Fruit fly (Drosophila melanogaster) whole organism, embryonic: Measurements from ENCODE around the gene Mgat4a.

Experiments
- Atf3 ChIP-seq: fragments of 200-800 bp; sonication (Bioruptor generic); optimal IDR thresholded peaks from 3 replicates; lab custom pipeline; 2016; ENCODE audit warnings: missing biosample characterization, missing genetic modification characterization
- Awh ChIP-seq: fragments of 200-800 bp; sonication (Bioruptor generic); IDR thresholded peaks from 2 replicates; pipeline ENCODE4, ENCODE4 v1.3.6; 2022; ENCODE audit warnings: missing biosample characterization, missing genetic modification characterization
- Bgb ChIP-seq: fragments of 200-800 bp; sonication (Bioruptor generic); IDR thresholded peaks from 2 replicates; pipeline ENCODE4 v1.3.6; 2022; ENCODE audit warnings: missing biosample characterization, missing genetic modification characterization; ENCODE audit not compliant: partially characterized antibody
- CG12744 ChIP-seq: fragments of 200-800 bp; sonication (Bioruptor generic); optimal IDR thresholded peaks from 2 replicates; lab custom pipeline; 2016; ENCODE audit warnings: missing biosample characterization, missing genetic modification characterization
- CG14860 ChIP-seq: fragments of 200-800 bp; sonication (Bioruptor generic); IDR thresholded peaks from 3 replicates; pipeline ENCODE4 v1.3.6; 2022; ENCODE audit warnings: missing biosample characterization, missing genetic modification characterization; ENCODE audit not compliant: partially characterized antibody
- CG15696 ChIP-seq: fragments of 200-800 bp; sonication (Bioruptor generic); optimal IDR thresholded peaks from 2 replicates; lab custom pipeline; 2019; ENCODE audit warnings: missing biosample characterization, mild to moderate bottlenecking, missing genetic modification characterization, moderate library complexity
- CG16815 ChIP-seq: fragments of 200-800 bp; sonication (Bioruptor generic); optimal IDR thresholded peaks from 3 replicates; lab custom pipeline; 2017; ENCODE audit warnings: missing biosample characterization, mild to moderate bottlenecking, missing genetic modification characterization
- CG17612 ChIP-seq: fragments of 200-800 bp; sonication (Bioruptor generic); IDR thresholded peaks from 2 replicates; pipeline ENCODE4 v1.3.6; 2022; ENCODE audit warnings: missing biosample characterization, missing genetic modification characterization
- CG17912 ChIP-seq: fragments of 200-800 bp; sonication (Bioruptor generic); optimal IDR thresholded peaks from 2 replicates; lab custom pipeline; 2018; ENCODE audit warnings: missing biosample characterization, mild to moderate bottlenecking, missing genetic modification characterization
- CG1832 ChIP-seq: fragments of 200-800 bp; sonication (Bioruptor generic); optimal IDR thresholded peaks from 2 replicates; lab custom pipeline; 2017; ENCODE audit warnings: missing biosample characterization, mild to moderate bottlenecking, missing genetic modification characterization, inconsistent platforms
- CG2889 ChIP-seq: fragments of 200-800 bp; sonication (Bioruptor generic); IDR thresholded peaks from 3 replicates; pipeline ENCODE4 v1.3.6; 2022; ENCODE audit warnings: missing biosample characterization, missing genetic modification characterization
- CG30020 ChIP-seq: fragments of 200-800 bp; optimal IDR thresholded peaks from 2 replicates; lab custom pipeline; 2019; ENCODE audit warnings: missing biosample characterization, mild to moderate bottlenecking, missing genetic modification characterization, moderate library complexity
- CG4360 ChIP-seq: fragments of 200-800 bp; sonication (Bioruptor generic); IDR thresholded peaks from 2 replicates; pipeline ENCODE4 v1.3.6; 2022; ENCODE audit warnings: missing biosample characterization, missing genetic modification characterization
- CG43689 ChIP-seq: fragments of 200-800 bp; sonication (Bioruptor generic); IDR thresholded peaks from 2 replicates; pipeline ENCODE4 v1.3.6; 2022; ENCODE audit warnings: missing biosample characterization, missing genetic modification characterization
- CG5245 ChIP-seq: fragments of 200-800 bp; sonication (Bioruptor generic); optimal IDR thresholded peaks from 3 replicates; lab custom pipeline; 2016; ENCODE audit warnings: missing biosample characterization, missing genetic modification characterization
- CG7372 ChIP-seq: fragments of 200-800 bp; sonication (Bioruptor generic); IDR thresholded peaks from 2 replicates; pipeline ENCODE4 v1.3.6; 2022; ENCODE audit warnings: missing biosample characterization, missing genetic modification characterization
- CG7786 ChIP-seq: fragments of 200-800 bp; sonication (Bioruptor generic); optimal IDR thresholded peaks from 2 replicates; lab custom pipeline; 2016; ENCODE audit warnings: missing biosample characterization, missing genetic modification characterization
- CG8089 ChIP-seq: fragments of 200-800 bp; sonication (Bioruptor generic); optimal IDR thresholded peaks from 3 replicates; lab custom pipeline; 2016; ENCODE audit warnings: missing biosample characterization, missing genetic modification characterization
- CG8359 ChIP-seq: fragments of 200-800 bp; sonication (Bioruptor generic); optimal IDR thresholded peaks from 2 replicates; lab custom pipeline; 2017; ENCODE audit warnings: missing biosample characterization, mild to moderate bottlenecking, missing genetic modification characterization, borderline replicate concordance
- CG9932 ChIP-seq: fragments of 200-800 bp; sonication (Bioruptor generic); IDR thresholded peaks from 2 replicates; pipeline ENCODE4 v1.3.6; 2022; ENCODE audit warnings: missing biosample characterization, missing genetic modification characterization
- D19B ChIP-seq: fragments of 200-800 bp; sonication (Bioruptor generic); optimal IDR thresholded peaks from 2 replicates; lab custom pipeline; 2017; ENCODE audit warnings: missing biosample characterization, mild to moderate bottlenecking, missing genetic modification characterization
- Dbx ChIP-seq: fragments of 200-800 bp; sonication (Bioruptor generic); IDR thresholded peaks from 3 replicates; pipeline ENCODE4 v1.3.6; 2022; ENCODE audit warnings: missing biosample characterization, missing genetic modification characterization
- ERR ChIP-seq: fragments of 200-800 bp; sonication (Bioruptor generic); optimal IDR thresholded peaks from 2 replicates; lab custom pipeline; 2016; ENCODE audit warnings: missing biosample characterization, missing genetic modification characterization
- Elba2 ChIP-seq: fragments of 200-800 bp; sonication (Bioruptor generic); optimal IDR thresholded peaks from 3 replicates; lab custom pipeline; 2016; ENCODE audit warnings: missing biosample characterization, missing genetic modification characterization
- MBD-R2 ChIP-seq: fragments of 200-800 bp; sonication (Bioruptor generic); IDR thresholded peaks from 2 replicates; pipeline ENCODE4 v1.3.6; 2022; ENCODE audit warnings: missing biosample characterization, missing genetic modification characterization
- Oaz ChIP-seq: fragments of 200-800 bp; sonication (Bioruptor generic); IDR thresholded peaks from 2 replicates; pipeline ENCODE4 v1.3.6; 2022; ENCODE audit warnings: missing biosample characterization, missing genetic modification characterization
- Poxn ChIP-seq: fragments of 200-800 bp; sonication (Bioruptor generic); IDR thresholded peaks from 2 replicates; pipeline ENCODE4 v1.3.6; 2022; ENCODE audit warnings: missing biosample characterization, missing genetic modification characterization
- Six4 ChIP-seq: fragments of 200-800 bp; sonication (Bioruptor generic); optimal IDR thresholded peaks from 2 replicates; lab custom pipeline; 2016; ENCODE audit warnings: missing biosample characterization, missing genetic modification characterization
- Sox100B ChIP-seq: fragments of 200-800 bp; sonication (Bioruptor generic); optimal IDR thresholded peaks from 3 replicates; lab custom pipeline; 2018; ENCODE audit warnings: missing biosample characterization, mild to moderate bottlenecking, missing genetic modification characterization
- Stat92E ChIP-seq, 3 experiments: fragments of >200 bp in 2 of 3; fragments of 200-800 bp in 1 of 3; sonication (Bioruptor generic) in 1 of 3; optimal IDR thresholded peaks; 2 replicates each; lab custom pipeline; 2017 to 2019; ENCODE audit warnings: missing biosample characterization in 3 of 3, missing genetic modification characterization in 3 of 3, mild to moderate bottlenecking in 1 of 3, moderate library complexity in 1 of 3
- ato ChIP-seq: fragments of 200-800 bp; sonication (Bioruptor generic); IDR thresholded peaks from 2 replicates; pipeline ENCODE4 v1.3.6; 2022; ENCODE audit warnings: missing biosample characterization, missing genetic modification characterization; ENCODE audit not compliant: partially characterized antibody
- cg ChIP-seq: fragments of 200-800 bp; sonication (Bioruptor generic); optimal IDR thresholded peaks from 3 replicates; lab custom pipeline; 2019; ENCODE audit warnings: missing biosample characterization, mild to moderate bottlenecking, missing genetic modification characterization, moderate library complexity
- chif ChIP-seq, 2 experiments: fragments of 200-800 bp; sonication (Bioruptor generic); optimal IDR thresholded peaks; 3 replicates each; lab custom pipeline; 2016; ENCODE audit warnings: missing biosample characterization in 2 of 2, missing genetic modification characterization in 2 of 2
- chm ChIP-seq: fragments of 200-800 bp; sonication (Bioruptor generic); IDR thresholded peaks from 2 replicates; pipeline ENCODE4 v1.3.6; 2022; ENCODE audit warnings: missing biosample characterization, missing genetic modification characterization
- grau ChIP-seq: fragments of 200-800 bp; optimal IDR thresholded peaks from 3 replicates; lab custom pipeline; 2019; ENCODE audit warnings: missing biosample characterization, mild to moderate bottlenecking, missing genetic modification characterization, moderate library complexity
- h ChIP-seq: fragments of >200 bp; optimal IDR thresholded peaks from 2 replicates; lab custom pipeline; 2017
- ind ChIP-seq: fragments of 200-800 bp; sonication (Bioruptor generic); optimal IDR thresholded peaks from 3 replicates; lab custom pipeline; 2016; ENCODE audit warnings: missing biosample characterization, missing genetic modification characterization
- inv ChIP-seq: fragments of 200-800 bp; sonication (Bioruptor generic); IDR thresholded peaks from 2 replicates; pipeline ENCODE4 v1.3.6; 2022; ENCODE audit warnings: missing biosample characterization, missing genetic modification characterization; ENCODE audit not compliant: partially characterized antibody
- jing ChIP-seq: fragments of 200-800 bp; sonication (Bioruptor generic); optimal IDR thresholded peaks from 2 replicates; lab custom pipeline; 2018; ENCODE audit warnings: missing biosample characterization, mild to moderate bottlenecking, missing genetic modification characterization
- ken ChIP-seq: fragments of 200-800 bp; sonication (Bioruptor generic); IDR thresholded peaks from 3 replicates; pipeline ENCODE4 v1.3.6; 2022; ENCODE audit warnings: missing biosample characterization, missing genetic modification characterization
- maf-S ChIP-seq: fragments of 200-800 bp; sonication (Bioruptor generic); optimal IDR thresholded peaks from 2 replicates; lab custom pipeline; 2016; ENCODE audit warnings: missing biosample characterization, missing genetic modification characterization
- mam ChIP-seq: fragments of 200-800 bp; sonication (Bioruptor generic); optimal IDR thresholded peaks from 3 replicates; lab custom pipeline; 2016; ENCODE audit warnings: missing biosample characterization, missing genetic modification characterization
- p53 ChIP-seq: fragments of 200-800 bp; sonication (Bioruptor generic); optimal IDR thresholded peaks from 2 replicates; lab custom pipeline; 2016; ENCODE audit warnings: missing biosample characterization, missing genetic modification characterization
- psq ChIP-seq: fragments of 200-800 bp; sonication (Bioruptor generic); optimal IDR thresholded peaks from 2 replicates; lab custom pipeline; 2017; ENCODE audit warnings: missing biosample characterization, missing genetic modification characterization
- pzg ChIP-seq: fragments of 200-800 bp; sonication (Bioruptor generic); optimal IDR thresholded peaks from 3 replicates; lab custom pipeline; 2018; ENCODE audit warnings: missing biosample characterization, mild to moderate bottlenecking, missing genetic modification characterization, moderate library complexity
- repo ChIP-seq: fragments of 200-800 bp; sonication (Bioruptor generic); optimal IDR thresholded peaks from 2 replicates; lab custom pipeline; 2016; ENCODE audit warnings: missing biosample characterization, missing genetic modification characterization
- sd ChIP-seq: fragments of 200-800 bp; sonication (Bioruptor generic); optimal IDR thresholded peaks from 3 replicates; lab custom pipeline; 2018; ENCODE audit warnings: missing biosample characterization, mild to moderate bottlenecking, missing genetic modification characterization, moderate library complexity
- sens-2 ChIP-seq: fragments of 200-800 bp; sonication (Bioruptor generic); IDR thresholded peaks from 2 replicates; pipeline ENCODE4 v1.3.6; 2022; ENCODE audit warnings: missing biosample characterization, missing genetic modification characterization
- so ChIP-seq: fragments of 200-800 bp; sonication (Bioruptor generic); IDR thresholded peaks from 3 replicates; pipeline ENCODE4 v1.3.6; 2022; ENCODE audit warnings: missing biosample characterization, missing genetic modification characterization
- stwl ChIP-seq: fragments of 200-800 bp; sonication (Bioruptor generic); optimal IDR thresholded peaks from 3 replicates; lab custom pipeline; 2018; ENCODE audit warnings: missing biosample characterization, mild to moderate bottlenecking, missing genetic modification characterization, moderate library complexity
- wor ChIP-seq: fragments of 200-800 bp; sonication (Bioruptor generic); IDR thresholded peaks from 2 replicates; pipeline ENCODE4 v1.3.6; 2022; ENCODE audit warnings: missing biosample characterization, missing genetic modification characterization

Gene Mgat4a

DNA sequence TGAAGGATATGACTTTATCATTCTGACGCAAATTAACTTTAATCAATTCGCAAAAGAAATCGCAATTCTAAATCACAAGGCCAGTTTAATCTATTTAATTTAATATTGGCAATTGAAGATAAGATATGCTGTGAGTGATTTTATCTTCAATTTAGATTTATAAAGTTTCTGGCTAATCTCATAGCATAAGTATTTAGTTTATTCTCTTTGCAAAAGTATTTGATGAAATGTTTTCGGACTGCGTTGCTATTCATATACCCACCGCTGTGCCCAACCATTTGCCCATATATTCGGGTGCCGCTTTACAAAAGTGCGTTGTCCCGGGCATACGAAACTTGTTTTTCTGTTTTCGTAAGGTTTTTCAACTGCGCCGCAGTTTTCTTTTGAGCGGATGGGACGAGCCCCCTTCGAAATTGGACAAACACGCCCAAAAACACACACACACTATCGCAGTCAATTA lies 23.2 kb downstream of the Mgat4a start (continued):
- TF ChIP-seq chif (GFP tag; optimal IDR thresholded peaks at IDR 0.05; lab: Kevin White, UChicago) (peak; percentile 91 to 96), CG14860 (GFP tag; lab: Robert Waterston, UW) (no peak), CG5245 (GFP tag; lab: Kevin White, UChicago) (peak; percentile 95), D19B (GFP tag; lab: Kevin White, UChicago) (peak; percentile 92), jing (GFP tag; lab: Kevin White, UChicago) (peak; percentile 92), CG43689 (GFP tag; lab: Robert Waterston, UW) (peak; percentile 81), ERR (GFP tag; lab: Kevin White, UChicago) (peak; percentile 82), Oaz (GFP tag; lab: Robert Waterston, UW) (peak; percentile 85), ken (peak; percentile 77), stwl (tag; lab: Kevin White, UChicago) (peak; percentile 49), CG9932 (GFP tag; lab: Robert Waterston, UW) (peak; percentile 89), CG7372 (peak; percentile 86), Atf3 (GFP tag; lab: Kevin White, UChicago) (peak; percentile 92), Six4 (GFP tag; lab: Kevin White, UChicago) (peak; percentile 91), Sox100B (peak; percentile 99), Poxn (GFP tag; lab: Robert Waterston, UW) (peak; percentile 70), sens-2 (GFP tag; lab: Robert Waterston, UW) (peak; percentile 71; the same call in 1 of the 2 replicates), Dbx (GFP tag; lab: Robert Waterston, UW) (peak; percentile 91), CG7786 (GFP tag; lab: Kevin White, UChicago) (peak; percentile 93), h (lab: Kevin White, UChicago) (no peak), CG2889 (peak; percentile 78; the same call in 2 of the 3 replicates), MBD-R2 (GFP tag; lab: Robert Waterston, UW) (peak; percentile 70), CG4360 (GFP tag; lab: Robert Waterston, UW) (peak; percentile 35; the same call in 1 of the 2 replicates), sd (tag; lab: Kevin White, UChicago) (peak; percentile 87), CG17612 (GFP tag; lab: Robert Waterston, UW) (peak; percentile 73), chm (GFP tag; lab: Robert Waterston, UW) (peak; percentile 89), repo (peak; percentile 90), p53 (GFP tag; lab: Kevin White, UChicago) (peak; percentile 50), inv (no peak), CG8089 (peak; percentile 91), cg (GFP tag; lab: Kevin White, UChicago) (no peak), ato (GFP tag; lab: Robert Waterston, UW) (no peak), so (GFP tag; lab: Robert Waterston, UW) (peak; percentile 89; the same call in 2 of the 3 replicates), CG16815 (GFP tag; lab: Kevin White, UChicago) (peak; percentile 96), mam (GFP tag; lab: Kevin White, UChicago) (peak; percentile 93), ind (GFP tag; lab: Kevin White, UChicago) (peak; percentile 95), Bgb (no peak), CG1832 (GFP tag; lab: Kevin White, UChicago) (no peak), Elba2 (GFP tag; lab: Kevin White, UChicago) (peak; percentile 27), Stat92E (GFP tag; optimal IDR thresholded peaks at IDR 0.05; lab: Kevin White, UChicago) (peak in 1 of 3 experiments; percentile 94), CG8359 (GFP tag; lab: Kevin White, UChicago) (peak; percentile 92), wor (peak; percentile 88), CG15696 (peak; percentile 95), grau (tag; lab: Kevin White, UChicago) (peak; percentile 97), CG30020 (peak; percentile 88), maf-S (GFP tag; lab: Kevin White, UChicago) (peak; percentile 89), pzg (GFP tag; lab: Kevin White, UChicago) (no peak), psq (GFP tag; lab: Kevin White, UChicago) (peak; percentile 79), CG17912 (GFP tag; lab: Kevin White, UChicago) (peak; percentile 78), CG12744 (GFP tag; lab: Kevin White, UChicago) (peak; percentile 94), Awh (GFP tag; lab: Robert Waterston, UW) (peak; percentile 73)
